Fruit fly (Drosophila melanogaster) whole organism, prepupa: Measurements from ENCODE around the gene CG32572.
A peak's percentile ranks its signal among the peaks of the same experiment; 100 is the strongest.

Experiments used
- Blimp-1 ChIP-seq: fragments of 200-800 bp; sonication (Bioruptor generic); optimal IDR thresholded peaks from 3 replicates; lab custom pipeline; 2017; ENCODE audit warnings: missing biosample characterization, missing genetic modification characterization, mild to moderate bottlenecking, moderate library complexity, missing genetic modification reagents
- CG10631 ChIP-seq: fragments of 200-800 bp; sonication (Bioruptor generic); optimal IDR thresholded peaks from 2 replicates; lab custom pipeline; 2016; ENCODE audit warnings: missing biosample characterization, missing genetic modification characterization
- CG10669 ChIP-seq: fragments of 200-800 bp; sonication (Bioruptor generic); optimal IDR thresholded peaks from 3 replicates; lab custom pipeline; 2018; ENCODE audit warnings: missing biosample characterization, mild to moderate bottlenecking, missing genetic modification characterization, moderate library complexity
- CG11294 ChIP-seq: fragments of 200-800 bp; sonication (Bioruptor generic); IDR thresholded peaks from 2 replicates; pipeline ENCODE4 v1.3.6; 2022; ENCODE audit warnings: missing biosample characterization, missing genetic modification characterization
- CG11762 ChIP-seq: fragments of 200-800 bp; sonication (Bioruptor generic); optimal IDR thresholded peaks from 3 replicates; lab custom pipeline; 2016; ENCODE audit warnings: missing biosample characterization, missing genetic modification characterization; ENCODE audit not compliant: insufficient read depth
- CG11902 ChIP-seq: fragments of 200-800 bp; sonication (Bioruptor generic); optimal IDR thresholded peaks from 3 replicates; lab custom pipeline; 2016; ENCODE audit warnings: missing biosample characterization, missing genetic modification characterization
- CG15336 ChIP-seq: fragments of 200-800 bp; sonication (Bioruptor generic); IDR thresholded peaks from 2 replicates; pipeline ENCODE4 v1.3.6; 2022; ENCODE audit warnings: missing biosample characterization, missing genetic modification characterization
- CG1621 ChIP-seq: fragments of 200-800 bp; sonication (Bioruptor generic); optimal IDR thresholded peaks from 3 replicates; lab custom pipeline; 2018; ENCODE audit warnings: missing biosample characterization, mild to moderate bottlenecking, missing genetic modification characterization
- CG16779 ChIP-seq: fragments of 200-800 bp; sonication (Bioruptor generic); optimal IDR thresholded peaks from 3 replicates; lab custom pipeline; 2017; ENCODE audit warnings: missing biosample characterization, mild to moderate bottlenecking, missing genetic modification characterization
- CG3032 ChIP-seq: fragments of 200-800 bp; optimal IDR thresholded peaks from 2 replicates; lab custom pipeline; 2019; ENCODE audit warnings: missing biosample characterization, mild to moderate bottlenecking, missing genetic modification characterization, moderate library complexity
- CG32006 ChIP-seq: fragments of 200-800 bp; sonication (Bioruptor generic); optimal IDR thresholded peaks from 3 replicates; lab custom pipeline; 2017; ENCODE audit warnings: missing biosample characterization, mild to moderate bottlenecking, missing genetic modification characterization
- CG34406 ChIP-seq: fragments of 200-800 bp; sonication (Bioruptor generic); optimal IDR thresholded peaks from 3 replicates; lab custom pipeline; 2016; ENCODE audit warnings: missing biosample characterization, missing genetic modification characterization
- CG3919 ChIP-seq: fragments of 200-800 bp; sonication (Bioruptor generic); optimal IDR thresholded peaks from 3 replicates; lab custom pipeline; 2016; ENCODE audit warnings: missing biosample characterization, missing genetic modification characterization
- CG4318 ChIP-seq: fragments of 200-800 bp; sonication (Bioruptor generic); optimal IDR thresholded peaks from 3 replicates; lab custom pipeline; 2017; ENCODE audit warnings: missing biosample characterization, mild to moderate bottlenecking, missing genetic modification characterization
- CG6792 ChIP-seq: fragments of 200-800 bp; sonication (Bioruptor generic); optimal IDR thresholded peaks from 3 replicates; lab custom pipeline; 2016; ENCODE audit warnings: missing biosample characterization, missing genetic modification characterization
- CG6808 ChIP-seq: fragments of 200-800 bp; sonication (Bioruptor generic); optimal IDR thresholded peaks from 3 replicates; lab custom pipeline; 2017; ENCODE audit warnings: missing biosample characterization, missing genetic modification characterization, mild to moderate bottlenecking, moderate library complexity, missing genetic modification reagents
- CG6854 ChIP-seq: fragments of 200-800 bp; sonication (Bioruptor generic); optimal IDR thresholded peaks from 2 replicates; lab custom pipeline; 2017; ENCODE audit warnings: missing biosample characterization, mild to moderate bottlenecking, missing genetic modification characterization
- CG7368 ChIP-seq: fragments of 200-800 bp; sonication (Bioruptor generic); optimal IDR thresholded peaks from 3 replicates; lab custom pipeline; 2016; ENCODE audit warnings: missing biosample characterization, missing genetic modification characterization
- CG8319 ChIP-seq: fragments of 200-800 bp; sonication (Bioruptor generic); optimal IDR thresholded peaks from 3 replicates; lab custom pipeline; 2016; ENCODE audit warnings: missing biosample characterization, missing genetic modification characterization
- CG8632 ChIP-seq: fragments of 200-800 bp; sonication (Bioruptor generic); optimal IDR thresholded peaks from 3 replicates; lab custom pipeline; 2016; ENCODE audit warnings: missing biosample characterization, missing genetic modification characterization
- CG9139 ChIP-seq: fragments of 200-800 bp; sonication (Bioruptor generic); optimal IDR thresholded peaks from 3 replicates; lab custom pipeline; 2017; ENCODE audit warnings: missing biosample characterization, mild to moderate bottlenecking, missing genetic modification characterization
- Eip75B ChIP-seq: fragments of 200-800 bp; sonication (Bioruptor generic); optimal IDR thresholded peaks from 3 replicates; lab custom pipeline; 2016; ENCODE audit warnings: missing biosample characterization, missing genetic modification characterization
- Eip78C ChIP-seq: fragments of 200-800 bp; sonication (Bioruptor generic); peaks from one replicate; lab custom pipeline; 2016; ENCODE audit warnings: missing biosample characterization, missing genetic modification characterization
- Eip93F ChIP-seq: fragments of 200-800 bp; sonication (Bioruptor generic); optimal IDR thresholded peaks from 2 replicates; lab custom pipeline; 2016; ENCODE audit warnings: missing biosample characterization, mild to moderate bottlenecking, missing genetic modification characterization
- Ets96B ChIP-seq: fragments of 200-800 bp; optimal IDR thresholded peaks from 2 replicates; lab custom pipeline; 2019; ENCODE audit warnings: missing biosample characterization, mild to moderate bottlenecking, missing genetic modification characterization, moderate library complexity
- Gug ChIP-seq: fragments of 200-800 bp; sonication (Bioruptor generic); IDR thresholded peaks from 2 replicates; pipeline ENCODE4 v1.3.6; 2022; ENCODE audit warnings: missing biosample characterization, missing genetic modification characterization
- Hr38 ChIP-seq: sonication (Bioruptor generic); optimal IDR thresholded peaks from 2 replicates; lab custom pipeline; 2016; ENCODE audit warnings: missing biosample characterization, missing genetic modification characterization
- Hr39 ChIP-seq: fragments of 200-800 bp; sonication (Bioruptor generic); optimal IDR thresholded peaks from 2 replicates; lab custom pipeline; 2016; ENCODE audit warnings: missing biosample characterization, missing genetic modification characterization
- Hr4 ChIP-seq: fragments of 200-800 bp; sonication (Bioruptor generic); optimal IDR thresholded peaks from 3 replicates; lab custom pipeline; 2016; ENCODE audit warnings: missing biosample characterization, missing genetic modification characterization
- Lpt ChIP-seq: fragments of 200-800 bp; sonication (Bioruptor generic); optimal IDR thresholded peaks from 3 replicates; lab custom pipeline; 2016; ENCODE audit warnings: missing biosample characterization, missing genetic modification characterization
- Met ChIP-seq: fragments of 200-800 bp; sonication (Bioruptor generic); optimal IDR thresholded peaks from 3 replicates; lab custom pipeline; 2016; ENCODE audit warnings: missing biosample characterization, missing genetic modification characterization
- OdsH ChIP-seq: fragments of 200-800 bp; sonication (Bioruptor generic); optimal IDR thresholded peaks from 3 replicates; lab custom pipeline; 2016; ENCODE audit warnings: missing biosample characterization, missing genetic modification characterization
- Smox ChIP-seq: fragments of 200-800 bp; sonication (Bioruptor generic); optimal IDR thresholded peaks from 3 replicates; lab custom pipeline; 2016; ENCODE audit warnings: missing biosample characterization, missing genetic modification characterization
- Sox102F ChIP-seq: fragments of 200-800 bp; sonication (Bioruptor generic); optimal IDR thresholded peaks from 2 replicates; lab custom pipeline; 2016; ENCODE audit warnings: missing biosample characterization, mild to moderate bottlenecking, missing genetic modification characterization
- Sox14 ChIP-seq: fragments of 200-800 bp; sonication (Bioruptor generic); optimal IDR thresholded peaks from 3 replicates; lab custom pipeline; 2016; ENCODE audit warnings: missing biosample characterization, missing genetic modification characterization
- Sox15 ChIP-seq: fragments of 200-800 bp; sonication (Bioruptor generic); optimal IDR thresholded peaks from 3 replicates; lab custom pipeline; 2016; ENCODE audit warnings: missing biosample characterization, missing genetic modification characterization
- achi ChIP-seq: fragments of 200-800 bp; sonication (Bioruptor generic); optimal IDR thresholded peaks from 3 replicates; lab custom pipeline; 2016; ENCODE audit warnings: missing biosample characterization, missing genetic modification characterization
- cyc ChIP-seq: fragments of 200-800 bp; sonication (Bioruptor generic); optimal IDR thresholded peaks from 3 replicates; lab custom pipeline; 2016; ENCODE audit warnings: missing biosample characterization, missing genetic modification characterization
- eg ChIP-seq: fragments of 200-800 bp; sonication (Bioruptor generic); IDR thresholded peaks from 3 replicates; pipeline ENCODE4 v1.3.6; 2022; ENCODE audit warnings: missing biosample characterization, missing genetic modification characterization
- fd59A ChIP-seq: fragments of 200-800 bp; sonication (Bioruptor generic); optimal IDR thresholded peaks from 2 replicates; lab custom pipeline; 2017; ENCODE audit warnings: missing biosample characterization, mild to moderate bottlenecking, missing genetic modification characterization, missing genetic modification reagents
- fd85E ChIP-seq: fragments of 200-800 bp; sonication (Bioruptor generic); optimal IDR thresholded peaks from 3 replicates; lab custom pipeline; 2016; ENCODE audit warnings: missing biosample characterization, missing genetic modification characterization
- net ChIP-seq: fragments of 200-800 bp; sonication (Bioruptor generic); optimal IDR thresholded peaks from 3 replicates; lab custom pipeline; 2016; ENCODE audit warnings: missing biosample characterization, missing genetic modification characterization
- pdm3 ChIP-seq: fragments of 200-800 bp; sonication (Bioruptor generic); optimal IDR thresholded peaks from 3 replicates; lab custom pipeline; 2016; ENCODE audit warnings: missing biosample characterization, missing genetic modification characterization
- salr ChIP-seq, 2 experiments: fragments of 200-800 bp; sonication (Bioruptor generic); optimal IDR thresholded peaks; 3 replicates each; lab custom pipeline; 2016 to 2018; ENCODE audit warnings: missing biosample characterization in 2 of 2, missing genetic modification characterization in 2 of 2, mild to moderate bottlenecking in 1 of 2
- spab ChIP-seq: fragments of 200-800 bp; sonication (Bioruptor generic); optimal IDR thresholded peaks from 2 replicates; lab custom pipeline; 2017; ENCODE audit warnings: missing biosample characterization, mild to moderate bottlenecking, missing genetic modification characterization, missing genetic modification reagents
- ss ChIP-seq, 2 experiments: fragments of 200-800 bp; sonication (Bioruptor generic); optimal IDR thresholded peaks; 2 replicates in 1 of 2; 3 replicates in 1 of 2; lab custom pipeline; 2017 to 2018; ENCODE audit warnings: mild to moderate bottlenecking in 2 of 2, missing biosample characterization in 2 of 2, missing genetic modification characterization in 2 of 2, moderate library complexity in 1 of 2
- svp ChIP-seq: fragments of 200-800 bp; sonication (Bioruptor generic); peaks from one replicate; lab custom pipeline; 2016; ENCODE audit warnings: missing biosample characterization, missing genetic modification characterization
- topi ChIP-seq: fragments of 200-800 bp; sonication (Bioruptor generic); optimal IDR thresholded peaks from 3 replicates; lab custom pipeline; 2016; ENCODE audit warnings: missing biosample characterization, missing genetic modification characterization
- vri ChIP-seq: fragments of 200-800 bp; sonication (Bioruptor generic); optimal IDR thresholded peaks from 3 replicates; lab custom pipeline; 2016; ENCODE audit warnings: missing biosample characterization, mild to moderate bottlenecking, missing genetic modification characterization

Gene CG32572

dm6 chrX:16761531-16761930, 40.5 kb downstream of the CG32572 start (continued):
- TF ChIP-seq salr (GFP tag; optimal IDR thresholded peaks at IDR 0.05; lab: Kevin White, UChicago) = peak in 1 of 2 experiments; percentile 43
- TF ChIP-seq CG15336 (GFP tag; lab: Robert Waterston, UW) = peak; percentile 79
- peak; percentile 66 for TF ChIP-seq CG10631
- peak; percentile 66 for TF ChIP-seq CG34406 (GFP tag; lab: Kevin White, UChicago)
- peak; percentile 5 for TF ChIP-seq CG16779 (tag; lab: Kevin White, UChicago)
- peak; percentile 12 for TF ChIP-seq fd85E (GFP tag; lab: Kevin White, UChicago)
- TF ChIP-seq topi (GFP tag; lab: Kevin White, UChicago) = peak; percentile 81
- TF ChIP-seq Hr4 (GFP tag; lab: Kevin White, UChicago) = peak; percentile 68

- TF ChIP-seq CG4318 (GFP tag; lab: Kevin White, UChicago) (no peak), CG3032 (tag; lab: Kevin White, UChicago) (peak; percentile 23), svp (GFP tag; lab: Kevin White, UChicago) (peak; percentile 86), ss (GFP tag; optimal IDR thresholded peaks at IDR 0.05; lab: Kevin White, UChicago) (peak; percentile 59 to 70), Gug (GFP tag; lab: Robert Waterston, UW) (no peak), OdsH (GFP tag; lab: Kevin White, UChicago) (peak; percentile 14), CG16779 (tag; lab: Kevin White, UChicago) (no peak), CG34406 (GFP tag; lab: Kevin White, UChicago) (no peak), Eip75B (peak; percentile 19), salr (GFP tag; optimal IDR thresholded peaks at IDR 0.05; lab: Kevin White, UChicago) (peak in 1 of 2 experiments; percentile 34), Lpt (GFP tag; lab: Kevin White, UChicago) (no peak), CG1621 (tag; lab: Kevin White, UChicago) (peak; percentile 8), CG10631 (peak; percentile 34), CG6808 (peak; percentile 39), CG9139 (GFP tag; lab: Kevin White, UChicago) (no peak), CG11294 (GFP tag; lab: Robert Waterston, UW) (no peak), Met (GFP tag; lab: Kevin White, UChicago) (peak; percentile 42), vri (GFP tag; lab: Kevin White, UChicago) (peak; percentile 3), achi (GFP tag; lab: Kevin White, UChicago) (peak; percentile 42), Hr38 (GFP tag; lab: Kevin White, UChicago) (no peak), net (GFP tag; lab: Kevin White, UChicago) (peak; percentile 49), eg (GFP tag; lab: Robert Waterston, UW) (no peak), Sox15 (GFP tag; lab: Kevin White, UChicago) (no peak), fd59A (GFP tag; lab: Kevin White, UChicago) (peak; percentile 14), CG32006 (GFP tag; lab: Kevin White, UChicago) (peak; percentile 48), Blimp-1 (GFP tag; lab: Kevin White, UChicago) (no peak), CG3919 (peak; percentile 28), Eip78C (GFP tag; lab: Kevin White, UChicago) (peak; percentile 91), Sox14 (GFP tag; lab: Kevin White, UChicago) (peak; percentile 25), CG6854 (GFP tag; lab: Kevin White, UChicago) (no peak), CG15336 (GFP tag; lab: Robert Waterston, UW) (peak; percentile 36), fd85E (GFP tag; lab: Kevin White, UChicago) (no peak), Hr39 (GFP tag; lab: Kevin White, UChicago) (no peak), Hr4 (GFP tag; lab: Kevin White, UChicago) (peak; percentile 11), Smox (GFP tag; lab: Kevin White, UChicago) (peak; percentile 37), CG6792 (peak; percentile 31), pdm3 (GFP tag; lab: Kevin White, UChicago) (peak; percentile 9), cyc (no peak), Ets96B (peak; percentile 28), Sox102F (GFP tag; lab: Kevin White, UChicago) (peak; percentile 26), spab (GFP tag; lab: Kevin White, UChicago) (peak; percentile 16), CG11762 (GFP tag; lab: Kevin White, UChicago) (no peak), CG8319 (GFP tag; lab: Kevin White, UChicago) (no peak), Eip93F (GFP tag; lab: Kevin White, UChicago) (no peak), CG7368 (no peak), CG10669 (peak; percentile 3), CG11902 (no peak), CG8632 (GFP tag; lab: Kevin White, UChicago) (peak; percentile 1)
Observed at dm6 chrX:16764955-16765354, 44.0 kb downstream of the CG32572 start.
